Worm (Caenorhabditis elegans) whole organism, L4 larva: ENCODE data around the gene gex-2.

Experiments used
- F37D6.2 ChIP-seq: sonication (generic microtip); optimal IDR thresholded peaks from 2 replicates; lab custom pipeline; 2016; ENCODE audit warnings: mild to moderate bottlenecking, missing genetic modification characterization, missing compliant biosample characterization
- Y105C5A.15 ChIP-seq: fragments of 200-800 bp; sonication (Bioruptor generic); IDR thresholded peaks from 2 replicates; pipeline ENCODE4 v1.3.6; 2022; ENCODE audit warnings: missing genetic modification characterization, missing compliant biosample characterization
- ama-1 ChIP-seq: fragments of 150-350 bp; optimal IDR thresholded peaks from 2 replicates; lab custom pipeline; 2014; ENCODE audit warnings: inconsistent platforms, mixed read lengths
- dmd-8 ChIP-seq: fragments of 200-800 bp; sonication (Bioruptor generic); IDR thresholded peaks from 2 replicates; pipeline ENCODE4 v1.3.6; 2022; ENCODE audit warnings: missing genetic modification characterization, missing compliant biosample characterization
- fos-1 ChIP-seq: fragments of 150-350 bp; optimal IDR thresholded peaks from 2 replicates; lab custom pipeline; 2014; ENCODE audit warnings: missing biosample characterization, missing genetic modification characterization
- nhr-10 ChIP-seq: fragments of 150-350 bp; optimal IDR thresholded peaks from 2 replicates; lab custom pipeline; 2014; ENCODE audit warnings: missing biosample characterization, missing genetic modification characterization
- snpc-4 ChIP-seq: fragments of 150-350 bp; optimal IDR thresholded peaks from 2 replicates; lab custom pipeline; 2014; ENCODE audit warnings: missing biosample characterization, missing genetic modification characterization
- unc-62 ChIP-seq, 3 experiments: fragments of 150-350 bp in 1 of 3; sonication (generic microtip); optimal IDR thresholded peaks in 2 of 3; peaks in 1 of 3; 1 replicate in 1 of 3; 2 replicates in 2 of 3; lab custom pipeline; 2014 to 2017; ENCODE audit warnings: missing biosample characterization in 3 of 3, missing genetic modification characterization in 3 of 3, missing genetic modification reagents in 3 of 3, missing genotype in 1 of 3

- TF ChIP-seq Y105C5A.15 (GFP tag; lab: Robert Waterston, UW) (no peak), dmd-8 (GFP tag; lab: Robert Waterston, UW) (no peak), F37D6.2 (tag; lab: Kevin White, UChicago) (no peak), fos-1 (tag; lab: Kevin White, UChicago) (no peak), nhr-10 (tag; lab: Kevin White, UChicago) (no peak), snpc-4 (tag; lab: Kevin White, UChicago) (no peak), ama-1 (no peak), unc-62 (GFP tag; optimal IDR thresholded peaks at IDR 0.05 in 1 of 2; lab: Kevin White, UChicago) (no peak), unc-62 (tag; optimal IDR thresholded peaks at IDR 0.05; lab: Kevin White, UChicago) (no peak)
Observed at ce11 chrIV:607628-608027, 35.1 kb downstream of the gex-2 start.
